Fruit fly (Drosophila melanogaster) whole organism: ENCODE measurements around the gene Sirt1.

ENCODE experiments used
- Dll ChIP-seq: fragments of >200 bp; optimal IDR thresholded peaks from 2 replicates; lab custom pipeline; 2017
- usp ChIP-seq: fragments of >200 bp; optimal IDR thresholded peaks from 2 replicates; lab custom pipeline; 2017; ENCODE audit warnings: missing biosample characterization, missing genetic modification characterization, mixed read lengths

DNA sequence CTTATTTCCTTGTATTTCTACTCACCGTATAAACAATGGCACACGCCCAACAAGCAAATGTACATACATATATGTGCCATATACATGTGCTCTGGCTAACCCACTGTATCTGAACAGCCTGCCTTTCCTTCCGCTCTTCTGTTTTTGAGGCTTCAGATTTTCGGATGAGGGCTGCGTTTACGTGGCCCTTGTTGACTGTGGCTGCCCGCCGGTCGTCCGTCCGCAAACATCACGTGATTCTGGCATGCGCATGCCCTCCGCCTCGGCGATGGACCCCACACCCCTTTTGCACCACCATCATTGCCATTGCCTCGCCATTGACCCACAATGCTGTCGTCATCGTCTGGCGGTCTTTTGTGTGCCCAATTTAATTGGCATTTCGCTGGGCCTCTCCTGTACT, 39.9 kb downstream of the Sirt1 start:
- TF ChIP-seq Dll: no peak
- no peak for TF ChIP-seq usp (GFP tag; lab: Kevin White, UChicago)
